Worm (Caenorhabditis elegans): ENCODE data around the gene fbxb-78.
A peak's percentile ranks its signal among the peaks of the same experiment; 100 is the strongest.

fbxb-78 gene

ce11 chrIV:4724562-4724961 lies 12.8 kb upstream of the fbxb-78 start, which contains the start of gene K08F11.1:
K08F11.1 (plus strand) TSS chrIV:4724862.
- TF ChIP-seq Y67H2A.10 (GFP tag; conservative IDR thresholded peaks at IDR 0.05) (no peak), F22D6.2 (tag; optimal IDR thresholded peaks at IDR 0.05) (no peak), lir-1 (GFP tag; conservative IDR thresholded peaks at IDR 0.05) (no peak), cebp-1 (GFP tag; IDR thresholded peaks at IDR 0.05) (no peak), cebp-1 (tag; optimal IDR thresholded peaks at IDR 0.05) (no peak), xnd-1 (tag; optimal IDR thresholded peaks at IDR 0.05) (no peak), ceh-58 (GFP tag; IDR thresholded peaks at IDR 0.05) (no peak), rec-8 (tag; optimal IDR thresholded peaks at IDR 0.05) (no peak), tbp1 (GFP tag; optimal IDR thresholded peaks at IDR 0.05) (no peak), rcor-1 (GFP tag; IDR thresholded peaks at IDR 0.05) (no peak), F23B12.7 (tag; optimal IDR thresholded peaks at IDR 0.05; ENCODE audit: insufficient read depth) (no peak), ztf-18 (tag; optimal IDR thresholded peaks at IDR 0.05) (no peak), aptf-2 (GFP tag; conservative IDR thresholded peaks at IDR 0.05) (no peak), let-607 (tag; optimal IDR thresholded peaks at IDR 0.05) (no peak), pbrm-1 (GFP tag; IDR thresholded peaks at IDR 0.05) (no peak), dox-1 (GFP tag; IDR thresholded peaks at IDR 0.05) (no peak), unc-62 (GFP tag; optimal IDR thresholded peaks at IDR 0.05) (no peak), attf-6 (GFP tag; IDR thresholded peaks at IDR 0.05) (no peak), B0035.1 (tag; optimal IDR thresholded peaks at IDR 0.05) (no peak), nfya-1 (tag; optimal IDR thresholded peaks at IDR 0.05; ENCODE audit: borderline replicate concordance, insufficient read depth) (no peak), nhr-80 (tag; optimal IDR thresholded peaks at IDR 0.05) (no peak)

- TF ChIP-seq Y53F4B.3 (GFP tag; IDR thresholded peaks at IDR 0.05), result peak; percentile 83
- TF ChIP-seq attf-6 (GFP tag; IDR thresholded peaks at IDR 0.05), result peak; percentile 83
- TF ChIP-seq egrh-3 (GFP tag; IDR thresholded peaks at IDR 0.05), result peak; percentile 87
- peak; percentile 80 for TF ChIP-seq madf-10 (tag; optimal IDR thresholded peaks at IDR 0.05)
- TF ChIP-seq F37B4.10 (GFP tag; IDR thresholded peaks at IDR 0.05), result peak; percentile 100
- peak; percentile 33 for TF ChIP-seq ztf-22 (GFP tag; optimal IDR thresholded peaks at IDR 0.05)
- peak; percentile 23 for TF ChIP-seq ets-4 (GFP tag; optimal IDR thresholded peaks at IDR 0.05)
- TF ChIP-seq egl-44 (GFP tag; IDR thresholded peaks at IDR 0.05), result peak; percentile 98
- TF ChIP-seq B0261.1 (tag; optimal IDR thresholded peaks at IDR 0.05), result peak; percentile 19
- TF ChIP-seq cebp-1 (GFP tag; IDR thresholded peaks at IDR 0.05), result peak; percentile 97
- peak; percentile 91 for TF ChIP-seq cebp-1 (tag; optimal IDR thresholded peaks at IDR 0.05)
- TF ChIP-seq somi-1 (GFP tag; optimal IDR thresholded peaks at IDR 0.05), result peak; percentile 94
- peak; percentile 88 for TF ChIP-seq F22D6.2 (tag; optimal IDR thresholded peaks at IDR 0.05)
- peak; percentile 97 for TF ChIP-seq Y67H2A.10 (GFP tag; conservative IDR thresholded peaks at IDR 0.05)
- TF ChIP-seq ceh-91 (GFP tag; IDR thresholded peaks at IDR 0.05), result peak; percentile 98
- TF ChIP-seq K11D2.4 (GFP tag; IDR thresholded peaks at IDR 0.05), result peak; percentile 100
- peak; percentile 95 for TF ChIP-seq tlf-1 (GFP tag; optimal IDR thresholded peaks at IDR 0.05)
- TF ChIP-seq bed-2 (GFP tag; IDR thresholded peaks at IDR 0.05), result peak; percentile 100
- TF ChIP-seq F39B2.1 (GFP tag; IDR thresholded peaks at IDR 0.05), result peak; percentile 96
- TF ChIP-seq cebp-2 (GFP tag; IDR thresholded peaks at IDR 0.05), result peak; percentile 99
- peak; percentile 99 for TF ChIP-seq sea-2 (GFP tag; IDR thresholded peaks at IDR 0.05)
- TF ChIP-seq nhr-80 (tag; optimal IDR thresholded peaks at IDR 0.05), result peak; percentile 74
- TF ChIP-seq aptf-3 (GFP tag; IDR thresholded peaks at IDR 0.05), result peak; percentile 63; the same call in 1 of the 2 replicates
- peak; percentile 89 for TF ChIP-seq madf-8 (GFP tag; conservative IDR thresholded peaks at IDR 0.05)
- peak; percentile 93 for TF ChIP-seq ceh-40 (GFP tag; IDR thresholded peaks at IDR 0.05)
- TF ChIP-seq D2030.7 (GFP tag; IDR thresholded peaks at IDR 0.05), result peak; percentile 91
- peak; percentile 99 for TF ChIP-seq C17E4.6 (GFP tag; IDR thresholded peaks at IDR 0.05)
- peak; percentile 33 for TF ChIP-seq F57C9.4 (tag; optimal IDR thresholded peaks at IDR 0.05)
- TF ChIP-seq lsl-1 (GFP tag; optimal IDR thresholded peaks at IDR 0.05), result peak; percentile 70
- peak; percentile 17 for TF ChIP-seq him-1 (tag; optimal IDR thresholded peaks at IDR 0.05)
- peak; percentile 99 for TF ChIP-seq ztf-6 (GFP tag; IDR thresholded peaks at IDR 0.05)
- peak; percentile 42 for TF ChIP-seq ceh-27 (GFP tag; optimal IDR thresholded peaks at IDR 0.05)
Observed at ce11 chrIV:4725478-4725920, 11.9 kb upstream of the fbxb-78 start.

All from whole organism, young adult.